Fruit fly (Drosophila melanogaster) whole organism, wandering third instar larva: Measurements from ENCODE around the gene dia.

Experiments used
- Abd-B ChIP-seq: fragments of >200 bp; optimal IDR thresholded peaks from 2 replicates; lab custom pipeline; 2017; ENCODE audit warnings: missing biosample characterization, missing genetic modification characterization
- CG32264 ChIP-seq: fragments of 200-800 bp; sonication (Bioruptor generic); optimal IDR thresholded peaks from 2 replicates; lab custom pipeline; 2016; ENCODE audit warnings: missing biosample characterization, missing genetic modification characterization
- CG9705 ChIP-seq: fragments of 200-800 bp; sonication (Bioruptor generic); optimal IDR thresholded peaks from 2 replicates; lab custom pipeline; 2018; ENCODE audit warnings: missing biosample characterization, mild to moderate bottlenecking, missing genetic modification characterization
- CrebA ChIP-seq: fragments of 200-800 bp; sonication (Bioruptor generic); optimal IDR thresholded peaks from 2 replicates; lab custom pipeline; 2016; ENCODE audit warnings: missing biosample characterization, mild to moderate bottlenecking, missing genetic modification characterization, borderline replicate concordance
- Dfd ChIP-seq: fragments of >200 bp; optimal IDR thresholded peaks from 2 replicates; lab custom pipeline; 2017; ENCODE audit warnings: missing biosample characterization, missing genetic modification characterization
- GATAd ChIP-seq: sonication (Bioruptor generic); optimal IDR thresholded peaks from 2 replicates; lab custom pipeline; 2016; ENCODE audit warnings: missing biosample characterization, missing genetic modification characterization
- HLH106 ChIP-seq: fragments of 200-800 bp; optimal IDR thresholded peaks from 3 replicates; lab custom pipeline; 2019; ENCODE audit warnings: missing biosample characterization, mild to moderate bottlenecking, missing genetic modification characterization, moderate library complexity
- Hnf4 ChIP-seq: fragments of 200-800 bp; sonication (Bioruptor generic); optimal IDR thresholded peaks from 2 replicates; lab custom pipeline; 2016; ENCODE audit warnings: missing biosample characterization, mild to moderate bottlenecking, missing genetic modification characterization
- Jra ChIP-seq: sonication (Bioruptor generic); optimal IDR thresholded peaks from 2 replicates; lab custom pipeline; 2016; ENCODE audit warnings: missing biosample characterization, missing genetic modification characterization
- Mio ChIP-seq: sonication (Bioruptor generic); optimal IDR thresholded peaks from 2 replicates; lab custom pipeline; 2016; ENCODE audit warnings: missing biosample characterization, missing genetic modification characterization
- N ChIP-seq: fragments of >200 bp; optimal IDR thresholded peaks from 2 replicates; lab custom pipeline; 2018; ENCODE audit warnings: missing biosample characterization, missing external identifiers, missing genetic modification characterization
- OdsH ChIP-seq: fragments of 200-800 bp; sonication (Bioruptor generic); optimal IDR thresholded peaks from 2 replicates; lab custom pipeline; 2016; ENCODE audit warnings: missing biosample characterization, mild to moderate bottlenecking, missing genetic modification characterization
- Rel ChIP-seq, 2 experiments: fragments of 200-800 bp; sonication (Bioruptor generic) in 1 of 2; optimal IDR thresholded peaks; 2 replicates in 1 of 2; 3 replicates in 1 of 2; lab custom pipeline; 2016 to 2019; ENCODE audit warnings: mild to moderate bottlenecking in 2 of 2, missing biosample characterization in 2 of 2, missing genetic modification characterization in 2 of 2, moderate library complexity in 1 of 2
- Sp1 ChIP-seq: fragments of 200-800 bp; sonication (Bioruptor generic); optimal IDR thresholded peaks from 3 replicates; lab custom pipeline; 2019; ENCODE audit warnings: missing biosample characterization, mild to moderate bottlenecking, missing genetic modification characterization, moderate library complexity
- Vsx2 ChIP-seq: fragments of 200-300, 225-300 bp; sonication (Bioruptor generic); optimal IDR thresholded peaks from 2 replicates; lab custom pipeline; 2018; ENCODE audit warnings: missing biosample characterization, missing genetic modification characterization; ENCODE audit not compliant: partially characterized antibody
- br ChIP-seq: fragments of 200-800 bp; sonication (Bioruptor generic); optimal IDR thresholded peaks from 2 replicates; lab custom pipeline; 2016; ENCODE audit warnings: missing biosample characterization, missing genetic modification characterization
- ey ChIP-seq: fragments of 200-800 bp; sonication (Bioruptor generic); optimal IDR thresholded peaks from 2 replicates; lab custom pipeline; 2016; ENCODE audit warnings: missing biosample characterization, missing genetic modification characterization
- foxo ChIP-seq, 2 experiments: fragments of 200-800 bp; sonication (Bioruptor generic); optimal IDR thresholded peaks; 2 replicates in 1 of 2; 3 replicates in 1 of 2; lab custom pipeline; 2016 to 2017; ENCODE audit warnings: missing biosample characterization in 2 of 2, missing genetic modification characterization in 2 of 2
- fru ChIP-seq: fragments of 200-800 bp; sonication (Bioruptor generic); optimal IDR thresholded peaks from 3 replicates; lab custom pipeline; 2016; ENCODE audit warnings: missing biosample characterization, mild to moderate bottlenecking, missing genetic modification characterization
- h ChIP-seq: fragments of 200-800 bp; sonication (Bioruptor generic); optimal IDR thresholded peaks from 3 replicates; lab custom pipeline; 2016; ENCODE audit warnings: missing biosample characterization, mild to moderate bottlenecking, missing genetic modification characterization
- jim ChIP-seq: fragments of 175-275, 200-325 bp; sonication (Bioruptor generic); optimal IDR thresholded peaks from 2 replicates; lab custom pipeline; 2016; ENCODE audit warnings: missing biosample characterization, mild to moderate bottlenecking, missing genetic modification characterization
- lola ChIP-seq: fragments of >200 bp; optimal IDR thresholded peaks from 2 replicates; lab custom pipeline; 2017; ENCODE audit warnings: missing biosample characterization, missing genetic modification characterization
- pan ChIP-seq: fragments of >200 bp; optimal IDR thresholded peaks from 2 replicates; lab custom pipeline; 2017
- psq ChIP-seq: fragments of 200-800 bp; sonication (Bioruptor generic); optimal IDR thresholded peaks from 3 replicates; lab custom pipeline; 2017; ENCODE audit warnings: missing biosample characterization, mild to moderate bottlenecking, missing genetic modification characterization, moderate library complexity
- rgr ChIP-seq: fragments of 200-800 bp; sonication (Bioruptor generic); optimal IDR thresholded peaks from 3 replicates; lab custom pipeline; 2016; ENCODE audit warnings: missing biosample characterization, mild to moderate bottlenecking, missing genetic modification characterization
- sage ChIP-seq: fragments of 200-800 bp; sonication (Bioruptor generic); optimal IDR thresholded peaks from 2 replicates; lab custom pipeline; 2016; ENCODE audit warnings: missing biosample characterization, mild to moderate bottlenecking, missing genetic modification characterization
- sv ChIP-seq: fragments of 200-800 bp; sonication (Bioruptor generic); optimal IDR thresholded peaks from 3 replicates; lab custom pipeline; 2016; ENCODE audit warnings: missing biosample characterization, missing genetic modification characterization
- tai ChIP-seq: sonication (Bioruptor generic); optimal IDR thresholded peaks from 2 replicates; lab custom pipeline; 2016; ENCODE audit warnings: missing biosample characterization, missing genetic modification characterization
- usp ChIP-seq: fragments of >200 bp; optimal IDR thresholded peaks from 2 replicates; lab custom pipeline; 2017; ENCODE audit warnings: missing biosample characterization, missing genetic modification characterization
- woc ChIP-seq: sonication (Bioruptor generic); optimal IDR thresholded peaks from 2 replicates; lab custom pipeline; 2016; ENCODE audit warnings: missing biosample characterization, mild to moderate bottlenecking, missing genetic modification characterization

The dia gene

dm6 chr2L:20735121-20735855 is 22.7 kb upstream of the dia start:
- TF ChIP-seq CG32264 = no peak
- TF ChIP-seq rgr (GFP tag; lab: Kevin White, UChicago) = no peak
- no peak for TF ChIP-seq CrebA
- TF ChIP-seq tai (GFP tag; lab: Kevin White, UChicago) = no peak
- no peak for TF ChIP-seq ey
- TF ChIP-seq jim = no peak
- no peak for TF ChIP-seq lola (GFP tag; lab: Kevin White, UChicago)
- no peak for TF ChIP-seq Vsx2 (GFP tag; lab: Kevin White, UChicago)
- no peak for TF ChIP-seq Rel (GFP tag; optimal IDR thresholded peaks at IDR 0.05; lab: Kevin White, UChicago)
- no peak for TF ChIP-seq Rel (tag; optimal IDR thresholded peaks at IDR 0.05; lab: Kevin White, UChicago)
- no peak for TF ChIP-seq Dfd
- no peak for TF ChIP-seq fru
- TF ChIP-seq woc (GFP tag; lab: Kevin White, UChicago) = no peak
- TF ChIP-seq pan (lab: Kevin White, UChicago) = no peak
- no peak for TF ChIP-seq N (GFP tag; lab: Kevin White, UChicago)
- no peak for TF ChIP-seq sage (GFP tag; lab: Kevin White, UChicago)
- TF ChIP-seq Mio (GFP tag; lab: Kevin White, UChicago) = no peak
- TF ChIP-seq Abd-B (GFP tag; lab: Kevin White, UChicago) = no peak

dm6 chr2L:20752160-20752559 is 5.8 kb upstream of the dia start, which contains the start of the genes Amacr and Ns4:
Amacr (minus strand) TSS chr2L:20752341.
Ns4 (plus strand) TSS chr2L:20752476.
- no peak for TF ChIP-seq CG32264
- no peak for TF ChIP-seq Rel (GFP tag; optimal IDR thresholded peaks at IDR 0.05; lab: Kevin White, UChicago)
- peak; percentile 75 for TF ChIP-seq Rel (tag; optimal IDR thresholded peaks at IDR 0.05; lab: Kevin White, UChicago)
- peak; percentile 90 for TF ChIP-seq Hnf4
- TF ChIP-seq usp (GFP tag; lab: Kevin White, UChicago) = no peak
- TF ChIP-seq sv = no peak
- TF ChIP-seq foxo (GFP tag; optimal IDR thresholded peaks at IDR 0.05; lab: Kevin White, UChicago) = peak in 1 of 2 experiments; percentile 77
- peak; percentile 30 for TF ChIP-seq CG9705 (GFP tag; lab: Kevin White, UChicago)
- no peak for TF ChIP-seq Mio (GFP tag; lab: Kevin White, UChicago)
- no peak for TF ChIP-seq pan (lab: Kevin White, UChicago)
- TF ChIP-seq tai (GFP tag; lab: Kevin White, UChicago) = no peak
- TF ChIP-seq HLH106 (tag; lab: Kevin White, UChicago) = peak; percentile 66
- TF ChIP-seq h (GFP tag; lab: Kevin White, UChicago) = peak; percentile 70
- peak; percentile 74 for TF ChIP-seq ey
- TF ChIP-seq Vsx2 (GFP tag; lab: Kevin White, UChicago) = no peak
- TF ChIP-seq sage (GFP tag; lab: Kevin White, UChicago) = no peak
- TF ChIP-seq GATAd = no peak
- no peak for TF ChIP-seq CrebA
- peak; percentile 73 for TF ChIP-seq fru
- peak; percentile 60 for TF ChIP-seq OdsH (GFP tag; lab: Kevin White, UChicago)
- peak; percentile 55 for TF ChIP-seq Sp1 (GFP tag; lab: Kevin White, UChicago)
- no peak for TF ChIP-seq lola (GFP tag; lab: Kevin White, UChicago)
- peak; percentile 73 for TF ChIP-seq br (GFP tag; lab: Kevin White, UChicago)
- peak; percentile 21 for TF ChIP-seq Jra
- TF ChIP-seq N (GFP tag; lab: Kevin White, UChicago) = no peak
- TF ChIP-seq rgr (GFP tag; lab: Kevin White, UChicago) = peak; percentile 75
- TF ChIP-seq psq (GFP tag; lab: Kevin White, UChicago) = peak; percentile 41

dm6 chr2L:20758188-20758846 is 373 bp downstream of the dia start:
- TF ChIP-seq CG32264 = no peak
- no peak for TF ChIP-seq sage (GFP tag; lab: Kevin White, UChicago)
- peak; percentile 13 for TF ChIP-seq Sp1 (GFP tag; lab: Kevin White, UChicago)
- peak; percentile 58 for TF ChIP-seq jim
- no peak for TF ChIP-seq Abd-B (GFP tag; lab: Kevin White, UChicago)
- TF ChIP-seq br (GFP tag; lab: Kevin White, UChicago) = peak; percentile 6
- peak; percentile 6 for TF ChIP-seq h (GFP tag; lab: Kevin White, UChicago)
- peak; percentile 21 for TF ChIP-seq rgr (GFP tag; lab: Kevin White, UChicago)
